Worm (Caenorhabditis elegans): Measurements from ENCODE around the gene T24C2.5.

T24C2.5 gene

DNA sequence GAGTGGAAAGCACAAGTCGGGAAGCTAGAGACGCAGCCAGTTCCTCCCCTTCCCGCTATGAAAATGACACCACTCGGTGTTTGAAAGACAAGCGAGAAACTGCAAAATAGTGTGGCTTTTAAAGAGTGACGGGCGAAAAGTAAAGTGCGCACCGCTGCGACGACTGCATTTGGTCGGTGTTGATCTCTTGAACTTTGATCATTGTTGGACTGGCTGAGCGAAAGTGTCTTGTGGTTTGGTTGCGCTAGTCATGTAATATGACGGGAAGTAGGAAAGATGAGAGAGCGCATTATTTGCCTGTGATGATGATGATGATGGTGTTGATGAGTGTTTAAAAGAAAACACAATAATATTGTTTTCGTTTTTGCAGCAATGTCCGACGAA, 26.1 kb downstream of the T24C2.5 start (continued):
- TF ChIP-seq ceh-2 (tag; optimal IDR thresholded peaks at IDR 0.05) (peak; percentile 74), ceh-31 (tag; optimal IDR thresholded peaks at IDR 0.05) (peak; percentile 87), unc-3 (GFP tag; conservative IDR thresholded peaks at IDR 0.05) (no peak), unc-3 (tag; optimal IDR thresholded peaks at IDR 0.05) (no peak), tbx-2 (tag; optimal IDR thresholded peaks at IDR 0.05) (peak; percentile 94), mec-3 (tag; optimal IDR thresholded peaks at IDR 0.05; ENCODE audit: borderline replicate concordance) (no peak), dve-1 (tag; optimal IDR thresholded peaks at IDR 0.05) (peak; percentile 97), syd-9 (tag; optimal IDR thresholded peaks at IDR 0.05) (peak; percentile 31), ceh-24 (tag; optimal IDR thresholded peaks at IDR 0.05) (no peak), che-1 (tag; optimal IDR thresholded peaks at IDR 0.05) (no peak), pat-9 (tag; optimal IDR thresholded peaks at IDR 0.05) (no peak), elt-4 (tag; optimal IDR thresholded peaks at IDR 0.05) (no peak), unc-42 (tag; optimal IDR thresholded peaks at IDR 0.05) (peak; percentile 49), elt-2 (tag; optimal IDR thresholded peaks at IDR 0.05) (peak; percentile 43), ceh-14 (tag; optimal IDR thresholded peaks at IDR 0.05) (peak; percentile 74), zip-5 (tag; optimal IDR thresholded peaks at IDR 0.05) (no peak), pha-4 (tag; optimal IDR thresholded peaks at IDR 0.05) (no peak), fkh-6 (tag; optimal IDR thresholded peaks at IDR 0.05) (no peak), eyg-1 (tag; optimal IDR thresholded peaks at IDR 0.05) (no peak), C08G9.2 (tag; optimal IDR thresholded peaks at IDR 0.05) (no peak), unc-86 (tag; optimal IDR thresholded peaks at IDR 0.05) (no peak), pag-3 (tag; optimal IDR thresholded peaks at IDR 0.05; ENCODE audit: borderline replicate concordance) (peak; percentile 63), gmeb-2 (tag; optimal IDR thresholded peaks at IDR 0.05) (no peak), ceh-30 (tag; optimal IDR thresholded peaks at IDR 0.05) (peak; percentile 61), npax-4 (tag; optimal IDR thresholded peaks at IDR 0.05) (no peak), madf-2 (tag; optimal IDR thresholded peaks at IDR 0.05) (no peak), hlh-6 (tag; optimal IDR thresholded peaks at IDR 0.05) (no peak), nhr-11 (tag; optimal IDR thresholded peaks at IDR 0.05) (no peak), K02D7.2 (tag; optimal IDR thresholded peaks at IDR 0.05) (no peak), rnt-1 (tag; optimal IDR thresholded peaks at IDR 0.05) (peak; percentile 89), hlh-30 (tag; optimal IDR thresholded peaks at IDR 0.05; ENCODE audit: insufficient read depth) (peak; percentile 77), C38D4.7 (GFP tag; optimal IDR thresholded peaks at IDR 0.05) (no peak), pax-1 (tag; optimal IDR thresholded peaks at IDR 0.05) (peak; percentile 70), ceh-34 (tag; optimal IDR thresholded peaks at IDR 0.05) (peak; percentile 99)

DNA sequence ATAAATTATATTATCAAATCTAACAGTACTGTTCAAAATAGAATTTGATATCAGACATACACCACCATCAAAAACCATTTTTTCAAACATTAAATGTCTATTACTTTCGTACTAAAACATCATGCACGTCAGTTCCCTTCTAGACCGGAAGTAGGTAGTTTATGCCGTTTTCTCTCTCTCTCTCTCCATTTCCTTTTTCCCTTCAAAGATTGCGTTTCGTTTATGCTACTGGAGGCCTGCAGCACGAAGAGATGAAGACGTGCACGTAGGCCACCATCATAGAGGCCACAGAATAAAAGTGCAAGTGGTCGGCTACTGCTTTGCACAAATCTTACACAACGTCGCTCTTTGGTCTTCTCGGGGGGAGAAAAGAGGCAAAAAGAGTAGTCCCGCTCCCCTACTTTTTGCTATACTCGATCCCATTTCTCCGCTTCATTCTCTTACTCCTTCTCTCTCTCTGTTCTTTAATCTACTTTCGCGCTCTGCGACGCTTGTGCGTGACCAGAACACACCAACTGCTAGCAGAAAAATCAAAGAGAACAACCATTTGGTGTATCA, 27.3 kb downstream of the T24C2.5 start:
- TF ChIP-seq pros-1 (tag; optimal IDR thresholded peaks at IDR 0.05), result no peak
- TF ChIP-seq fax-1 (tag; optimal IDR thresholded peaks at IDR 0.05), result no peak
- TF ChIP-seq unc-42 (tag; optimal IDR thresholded peaks at IDR 0.05), result peak; percentile 81
- TF ChIP-seq ceh-34 (tag; optimal IDR thresholded peaks at IDR 0.05), result peak; percentile 25
- peak; percentile 49 for TF ChIP-seq nfya-1 (tag; optimal IDR thresholded peaks at IDR 0.05)
- no peak for TF ChIP-seq ceh-9 (tag; optimal IDR thresholded peaks at IDR 0.05)
- TF ChIP-seq unc-55 (GFP tag; optimal IDR thresholded peaks at IDR 0.05), result peak; percentile 1
- TF ChIP-seq ceh-18 (tag; optimal IDR thresholded peaks at IDR 0.05), result peak; percentile 72
- TF ChIP-seq hlh-6 (tag; optimal IDR thresholded peaks at IDR 0.05), result peak; percentile 4
- peak; percentile 2 for TF ChIP-seq rnt-1 (tag; optimal IDR thresholded peaks at IDR 0.05)
- TF ChIP-seq tbx-2 (tag; optimal IDR thresholded peaks at IDR 0.05), result peak; percentile 67
- TF ChIP-seq ceh-31 (tag; optimal IDR thresholded peaks at IDR 0.05), result peak; percentile 11
